Fruit fly (Drosophila melanogaster) whole organism, embryonic: ENCODE measurements around the gene CG34461.

Source experiments
- Asciz ChIP-seq: fragments of 200-800 bp; sonication (Bioruptor generic); optimal IDR thresholded peaks from 2 replicates; lab custom pipeline; 2017; ENCODE audit warnings: missing biosample characterization, mild to moderate bottlenecking, missing genetic modification characterization, missing genetic modification reagents
- CG10543 ChIP-seq: fragments of 200-800 bp; sonication (Bioruptor generic); optimal IDR thresholded peaks from 3 replicates; lab custom pipeline; 2017; ENCODE audit warnings: missing biosample characterization, mild to moderate bottlenecking, missing genetic modification characterization, moderate library complexity
- CG10654 ChIP-seq: fragments of 200-800 bp; sonication (Bioruptor generic); optimal IDR thresholded peaks from 2 replicates; lab custom pipeline; 2016; ENCODE audit warnings: missing biosample characterization, missing genetic modification characterization
- CG11398 ChIP-seq: fragments of 200-800 bp; sonication (Bioruptor generic); optimal IDR thresholded peaks from 2 replicates; lab custom pipeline; 2016; ENCODE audit warnings: missing biosample characterization, missing genetic modification characterization
- CG12071 ChIP-seq: fragments of 200-800 bp; sonication (Bioruptor generic); optimal IDR thresholded peaks from 3 replicates; lab custom pipeline; 2018; ENCODE audit warnings: missing biosample characterization, mild to moderate bottlenecking, missing genetic modification characterization
- CG12299 ChIP-seq: fragments of 200-800 bp; sonication (Bioruptor generic); optimal IDR thresholded peaks from 2 replicates; lab custom pipeline; 2018; ENCODE audit warnings: missing biosample characterization, mild to moderate bottlenecking, missing genetic modification characterization
- CG13775 ChIP-seq: fragments of 200-800 bp; sonication (Bioruptor generic); optimal IDR thresholded peaks from 3 replicates; lab custom pipeline; 2017; ENCODE audit warnings: missing biosample characterization, mild to moderate bottlenecking, missing genetic modification characterization
- CG14014 ChIP-seq: fragments of 200-800 bp; sonication (Bioruptor generic); IDR thresholded peaks from 2 replicates; pipeline ENCODE4 v1.3.6; 2022; ENCODE audit warnings: missing biosample characterization, missing genetic modification characterization
- CG18476 ChIP-seq: fragments of 200-800 bp; sonication (Bioruptor generic); optimal IDR thresholded peaks from 2 replicates; lab custom pipeline; 2016; ENCODE audit warnings: missing biosample characterization, mild to moderate bottlenecking, missing genetic modification characterization
- CG2120 ChIP-seq: fragments of 200-800 bp; sonication (Bioruptor generic); optimal IDR thresholded peaks from 3 replicates; lab custom pipeline; 2016; ENCODE audit warnings: missing biosample characterization, missing genetic modification characterization
- CG2678 ChIP-seq: fragments of 200-800 bp; sonication (Bioruptor generic); optimal IDR thresholded peaks from 3 replicates; lab custom pipeline; 2019; ENCODE audit warnings: missing biosample characterization, mild to moderate bottlenecking, missing genetic modification characterization, moderate library complexity
- CG2712 ChIP-seq: fragments of 200-800 bp; optimal IDR thresholded peaks from 3 replicates; lab custom pipeline; 2019; ENCODE audit warnings: missing biosample characterization, mild to moderate bottlenecking, missing genetic modification characterization, moderate library complexity
- CG2889 ChIP-seq: fragments of 200-800 bp; sonication (Bioruptor generic); IDR thresholded peaks from 3 replicates; pipeline ENCODE4 v1.3.6; 2022; ENCODE audit warnings: missing biosample characterization, missing genetic modification characterization
- CG3163 ChIP-seq: fragments of 200-800 bp; sonication (Bioruptor generic); optimal IDR thresholded peaks from 3 replicates; lab custom pipeline; 2016; ENCODE audit warnings: missing biosample characterization, missing genetic modification characterization
- CG34224 ChIP-seq: fragments of 200-800 bp; sonication (Bioruptor generic); IDR thresholded peaks from 3 replicates; pipeline ENCODE4 v1.3.6; 2022; ENCODE audit warnings: missing biosample characterization, missing genetic modification characterization; ENCODE audit not compliant: partially characterized antibody
- CG34376 ChIP-seq: fragments of 200-800 bp; sonication (Bioruptor generic); optimal IDR thresholded peaks from 2 replicates; lab custom pipeline; 2018; ENCODE audit warnings: missing biosample characterization, mild to moderate bottlenecking, missing genetic modification characterization
- CG34422 ChIP-seq: fragments of 200-800 bp; sonication (Bioruptor generic); IDR thresholded peaks from 3 replicates; pipeline ENCODE4 v1.3.6; 2022; ENCODE audit warnings: missing biosample characterization, missing genetic modification characterization
- CG3847 ChIP-seq: fragments of 200-800 bp; sonication (Bioruptor generic); IDR thresholded peaks from 2 replicates; pipeline ENCODE4 v1.3.6; 2022; ENCODE audit warnings: missing biosample characterization, missing genetic modification characterization
- CG5245 ChIP-seq: fragments of 200-800 bp; sonication (Bioruptor generic); optimal IDR thresholded peaks from 3 replicates; lab custom pipeline; 2016; ENCODE audit warnings: missing biosample characterization, missing genetic modification characterization
- CG6175 ChIP-seq: fragments of 200-800 bp; sonication (Bioruptor generic); IDR thresholded peaks from 3 replicates; pipeline ENCODE4 v1.3.6; 2022; ENCODE audit warnings: missing biosample characterization, missing genetic modification characterization
- CG6765 ChIP-seq: fragments of 200-800 bp; sonication (Bioruptor generic); optimal IDR thresholded peaks from 3 replicates; lab custom pipeline; 2017; ENCODE audit warnings: missing biosample characterization, mild to moderate bottlenecking, missing genetic modification characterization
- CG6813 ChIP-seq: fragments of 200-800 bp; sonication (Bioruptor generic); optimal IDR thresholded peaks from 2 replicates; lab custom pipeline; 2017; ENCODE audit warnings: missing biosample characterization, missing genetic modification characterization, mild to moderate bottlenecking, moderate library complexity, missing genetic modification reagents
- CG7987 ChIP-seq: fragments of 200-800 bp; sonication (Bioruptor generic); optimal IDR thresholded peaks from 2 replicates; lab custom pipeline; 2018; ENCODE audit warnings: missing biosample characterization, mild to moderate bottlenecking, missing genetic modification characterization, moderate library complexity
- CG9609 ChIP-seq: fragments of 200-800 bp; sonication (Bioruptor generic); optimal IDR thresholded peaks from 3 replicates; lab custom pipeline; 2016; ENCODE audit warnings: missing biosample characterization, missing genetic modification characterization
- CG9817 ChIP-seq: fragments of 200-800 bp; sonication (Bioruptor generic); optimal IDR thresholded peaks from 2 replicates; lab custom pipeline; 2018; ENCODE audit warnings: missing biosample characterization, mild to moderate bottlenecking, missing genetic modification characterization, moderate library complexity
- Doc3 ChIP-seq: fragments of 200-800 bp; sonication (Bioruptor generic); IDR thresholded peaks from 3 replicates; pipeline ENCODE4 v1.3.6; 2022; ENCODE audit warnings: missing biosample characterization, missing genetic modification characterization; ENCODE audit not compliant: partially characterized antibody
- Dp ChIP-seq: fragments of 200-800 bp; sonication (Bioruptor generic); optimal IDR thresholded peaks from 2 replicates; lab custom pipeline; 2018; ENCODE audit warnings: missing biosample characterization, mild to moderate bottlenecking, missing genetic modification characterization, moderate library complexity
- Hr39 ChIP-seq: fragments of >200 bp; optimal IDR thresholded peaks from 2 replicates; lab custom pipeline; 2017
- Hr51 ChIP-seq, 2 experiments: fragments of 200-800 bp; sonication (Bioruptor generic); optimal IDR thresholded peaks; 2 replicates in 1 of 2; 3 replicates in 1 of 2; lab custom pipeline; 2016 to 2018; ENCODE audit warnings: missing biosample characterization in 2 of 2, missing genetic modification characterization in 2 of 2, mild to moderate bottlenecking in 1 of 2, moderate library complexity in 1 of 2
- MESR4 ChIP-seq: fragments of 200-800 bp; sonication (Bioruptor generic); optimal IDR thresholded peaks from 2 replicates; lab custom pipeline; 2018; ENCODE audit warnings: missing biosample characterization, mild to moderate bottlenecking, missing genetic modification characterization, moderate library complexity
- Max ChIP-seq: fragments of 200-800 bp; sonication (Bioruptor generic); optimal IDR thresholded peaks from 2 replicates; lab custom pipeline; 2016; ENCODE audit warnings: missing biosample characterization, mild to moderate bottlenecking, missing genetic modification characterization
- NC2α ChIP-seq: fragments of 200-800 bp; sonication (Bioruptor generic); optimal IDR thresholded peaks from 2 replicates; lab custom pipeline; 2016; ENCODE audit warnings: missing biosample characterization, missing genetic modification characterization
- NK7.1 ChIP-seq: fragments of 200-800 bp; sonication (Bioruptor generic); optimal IDR thresholded peaks from 3 replicates; lab custom pipeline; 2016; ENCODE audit warnings: missing biosample characterization, missing genetic modification characterization
- YL-1 ChIP-seq: fragments of 200-800 bp; sonication (Bioruptor generic); optimal IDR thresholded peaks from 3 replicates; lab custom pipeline; 2017; ENCODE audit warnings: missing biosample characterization, mild to moderate bottlenecking, missing genetic modification characterization
- ab ChIP-seq: fragments of 200-800 bp; sonication (Bioruptor generic); optimal IDR thresholded peaks from 2 replicates; lab custom pipeline; 2016; ENCODE audit warnings: missing biosample characterization, missing genetic modification characterization
- dmrt99B ChIP-seq: fragments of 200-800 bp; sonication (Bioruptor generic); optimal IDR thresholded peaks from 2 replicates; lab custom pipeline; 2018; ENCODE audit warnings: missing biosample characterization, mild to moderate bottlenecking, missing genetic modification characterization, moderate library complexity
- emc ChIP-seq: fragments of 200-800 bp; sonication (Bioruptor generic); optimal IDR thresholded peaks from 2 replicates; lab custom pipeline; 2016; ENCODE audit warnings: missing biosample characterization, missing genetic modification characterization
- gce ChIP-seq: fragments of 200-800 bp; sonication (Bioruptor generic); IDR thresholded peaks from 3 replicates; pipeline ENCODE4 v1.3.6; 2022; ENCODE audit warnings: missing biosample characterization, missing genetic modification characterization
- gsb ChIP-seq: fragments of 200-800 bp; sonication (Bioruptor generic); IDR thresholded peaks from 2 replicates; pipeline ENCODE4 v1.3.6; 2022; ENCODE audit warnings: missing biosample characterization, missing genetic modification characterization
- ham ChIP-seq: fragments of 200-800 bp; sonication (Bioruptor generic); IDR thresholded peaks from 2 replicates; pipeline ENCODE4 v1.3.6; 2022; ENCODE audit warnings: missing biosample characterization, missing genetic modification characterization
- hkb ChIP-seq, 2 experiments: fragments of 200-800 bp in 1 of 2; fragments of >200 bp in 1 of 2; sonication (Bioruptor generic) in 1 of 2; IDR thresholded peaks in 1 of 2; optimal IDR thresholded peaks in 1 of 2; 2 replicates each; pipeline versions ENCODE4 v1.3.6 to Lab custom; 2017 to 2022; ENCODE audit warnings: missing biosample characterization in 1 of 2, missing genetic modification characterization in 1 of 2
- ken ChIP-seq: fragments of 200-800 bp; sonication (Bioruptor generic); IDR thresholded peaks from 3 replicates; pipeline ENCODE4 v1.3.6; 2022; ENCODE audit warnings: missing biosample characterization, missing genetic modification characterization
- maf-S ChIP-seq: fragments of 200-800 bp; sonication (Bioruptor generic); optimal IDR thresholded peaks from 2 replicates; lab custom pipeline; 2016; ENCODE audit warnings: missing biosample characterization, missing genetic modification characterization
- peb ChIP-seq: fragments of 200-800 bp; sonication (Bioruptor generic); IDR thresholded peaks from 2 replicates; pipeline ENCODE4 v1.3.6; 2022; ENCODE audit warnings: missing biosample characterization, missing genetic modification characterization
- rib ChIP-seq: fragments of 200-800 bp; sonication (Bioruptor generic); IDR thresholded peaks from 2 replicates; pipeline ENCODE4 v1.3.6; 2022; ENCODE audit warnings: missing biosample characterization, missing genetic modification characterization
- row ChIP-seq: fragments of 200-800 bp; sonication (Bioruptor generic); IDR thresholded peaks from 3 replicates; pipeline ENCODE4 v1.3.6; 2022; ENCODE audit warnings: missing biosample characterization, missing genetic modification characterization
- schlank ChIP-seq: fragments of 200-800 bp; sonication (Bioruptor generic); optimal IDR thresholded peaks from 2 replicates; lab custom pipeline; 2018; ENCODE audit warnings: missing biosample characterization, mild to moderate bottlenecking, missing genetic modification characterization
- stwl ChIP-seq: fragments of 200-800 bp; sonication (Bioruptor generic); optimal IDR thresholded peaks from 3 replicates; lab custom pipeline; 2018; ENCODE audit warnings: missing biosample characterization, mild to moderate bottlenecking, missing genetic modification characterization, moderate library complexity

The CG34461 gene

DNA sequence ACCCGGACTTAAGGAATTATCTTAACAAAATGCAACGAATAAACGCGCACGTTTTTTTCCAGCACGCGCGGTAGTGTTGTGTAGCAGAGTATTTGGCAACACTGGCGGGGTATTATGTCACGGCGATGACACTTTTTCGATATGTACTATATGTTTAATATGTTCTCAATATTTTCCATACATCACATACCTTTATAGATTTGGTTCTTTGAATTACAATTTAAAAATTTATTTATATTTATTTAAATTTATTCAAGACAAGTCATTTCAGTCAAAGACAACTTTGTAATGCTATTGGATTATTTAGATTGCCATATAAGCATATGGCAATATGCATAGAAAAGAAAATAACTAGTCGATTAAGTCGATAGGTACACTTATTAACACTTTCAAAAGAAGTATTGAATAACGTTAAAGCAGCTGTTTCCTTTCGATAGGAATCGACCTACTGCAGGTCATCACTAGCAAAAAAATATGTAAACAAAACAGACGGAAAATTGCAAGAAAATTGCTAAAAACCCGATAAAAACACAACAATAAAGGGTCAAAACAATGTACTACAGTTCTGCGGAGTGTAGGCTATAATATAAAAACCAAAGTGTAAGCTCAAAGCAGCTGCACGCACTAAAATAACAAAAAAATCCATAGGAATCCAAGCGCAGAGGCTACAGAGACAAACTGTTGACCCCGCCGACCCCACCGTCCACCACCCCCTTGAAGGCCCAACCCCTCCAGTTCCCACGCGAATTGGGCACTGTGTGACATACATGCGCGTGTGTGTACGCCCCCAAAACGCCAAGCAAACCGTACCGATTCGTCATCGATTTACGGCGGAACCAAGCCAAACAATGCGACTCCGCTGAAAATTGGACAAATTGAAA is 20.7 kb downstream of the CG34461 start, which contains the start of the genes CG7182 and GAPcenA (continued):
- peak; percentile 76 for TF ChIP-seq YL-1 (GFP tag; lab: Kevin White, UChicago)
- TF ChIP-seq CG14014 (GFP tag; lab: Robert Waterston, UW): no peak
- TF ChIP-seq CG3847 (GFP tag; lab: Robert Waterston, UW): peak; percentile 58; the same call in 1 of the 2 replicates
- TF ChIP-seq CG10654: peak; percentile 61
- peak; percentile 43; the same call in 1 of the 3 replicates for TF ChIP-seq CG34224
- no peak for TF ChIP-seq ham (GFP tag; lab: Robert Waterston, UW)
- TF ChIP-seq ken: peak; percentile 46; the same call in 1 of the 3 replicates
- TF ChIP-seq CG2678 (tag; lab: Kevin White, UChicago): peak; percentile 82
- TF ChIP-seq CG34376 (GFP tag; lab: Kevin White, UChicago): no peak
- TF ChIP-seq CG2120: peak; percentile 70
- no peak for TF ChIP-seq ab
- TF ChIP-seq CG9609 (GFP tag; lab: Kevin White, UChicago): peak; percentile 16
- TF ChIP-seq stwl (tag; lab: Kevin White, UChicago): peak; percentile 94
- TF ChIP-seq Hr39 (lab: Kevin White, UChicago): no peak
- TF ChIP-seq Asciz (GFP tag; lab: Kevin White, UChicago): peak; percentile 47
- peak; percentile 79 for TF ChIP-seq CG13775
- TF ChIP-seq MESR4 (GFP tag; lab: Kevin White, UChicago): peak; percentile 47
- TF ChIP-seq Hr51 (GFP tag; optimal IDR thresholded peaks at IDR 0.05; lab: Kevin White, UChicago): peak; percentile 29 to 72

dm6 chr3L:8347346-8347745 is 21.7 kb downstream of the CG34461 start:
- TF ChIP-seq maf-S (GFP tag; lab: Kevin White, UChicago): no peak
- no peak for TF ChIP-seq hkb (optimal IDR thresholded peaks at IDR 0.05; lab: Kevin White, UChicago)
- peak; percentile 75 for TF ChIP-seq hkb (GFP tag; IDR thresholded peaks at IDR 0.05; lab: Robert Waterston, UW)
- no peak for TF ChIP-seq CG6175 (GFP tag; lab: Robert Waterston, UW)
- no peak for TF ChIP-seq YL-1 (GFP tag; lab: Kevin White, UChicago)
- no peak for TF ChIP-seq dmrt99B (tag; lab: Kevin White, UChicago)
- peak; percentile 49 for TF ChIP-seq gsb (GFP tag; lab: Robert Waterston, UW)
- peak; percentile 70 for TF ChIP-seq CG6813
- TF ChIP-seq schlank (tag; lab: Kevin White, UChicago): peak; percentile 29
- no peak for TF ChIP-seq emc (GFP tag; lab: Kevin White, UChicago)
- no peak for TF ChIP-seq peb (GFP tag; lab: Robert Waterston, UW)
- peak; percentile 7 for TF ChIP-seq CG12299 (tag; lab: Kevin White, UChicago)
- no peak for TF ChIP-seq CG10543
- TF ChIP-seq CG2712 (tag; lab: Kevin White, UChicago): no peak
- TF ChIP-seq NK7.1 (GFP tag; lab: Kevin White, UChicago): no peak
- no peak for TF ChIP-seq Dp (GFP tag; lab: Kevin White, UChicago)
- peak; percentile 64 for TF ChIP-seq CG12071 (GFP tag; lab: Kevin White, UChicago)
- no peak for TF ChIP-seq ham (GFP tag; lab: Robert Waterston, UW)
- TF ChIP-seq rib (GFP tag; lab: Robert Waterston, UW): no peak
- TF ChIP-seq CG6765 (GFP tag; lab: Kevin White, UChicago): peak; percentile 51
- no peak for TF ChIP-seq CG3163
- no peak for TF ChIP-seq CG11398
- TF ChIP-seq CG9817 (tag; lab: Kevin White, UChicago): no peak
- TF ChIP-seq CG34422: no peak
- TF ChIP-seq Max: no peak
- peak; percentile 79; the same call in 2 of the 3 replicates for TF ChIP-seq gce (GFP tag; lab: Robert Waterston, UW)
- peak; percentile 17 for TF ChIP-seq NC2α (GFP tag; lab: Kevin White, UChicago)
- TF ChIP-seq CG5245 (GFP tag; lab: Kevin White, UChicago): no peak
- TF ChIP-seq row (GFP tag; lab: Robert Waterston, UW): no peak
- no peak for TF ChIP-seq CG2889 (GFP tag; lab: Robert Waterston, UW)
- peak; percentile 1 for TF ChIP-seq CG7987 (GFP tag; lab: Kevin White, UChicago)
- no peak for TF ChIP-seq Doc3 (GFP tag; lab: Robert Waterston, UW)
- no peak for TF ChIP-seq CG18476 (GFP tag; lab: Kevin White, UChicago)
